Worm (Caenorhabditis elegans): Measurements from ENCODE around the gene T23B12.6.

T23B12.6 gene

ce11 chrV:8500348-8500747 lies 40.1 kb upstream of the T23B12.6 start (continued):
- peak; percentile 99 for TF ChIP-seq php-3 (GFP tag; IDR thresholded peaks at IDR 0.05)
- peak; percentile 100 for TF ChIP-seq egl-43 (GFP tag; IDR thresholded peaks at IDR 0.05)
- peak; percentile 97 for TF ChIP-seq nhr-102 (tag; optimal IDR thresholded peaks at IDR 0.05)
- peak; percentile 90 for TF ChIP-seq dve-1 (tag; optimal IDR thresholded peaks at IDR 0.05; ENCODE audit: insufficient read depth)
- TF ChIP-seq mxl-3 (GFP tag; optimal IDR thresholded peaks at IDR 0.05): peak; percentile 95
- peak; percentile 100 for TF ChIP-seq nhr-111 (GFP tag; optimal IDR thresholded peaks at IDR 0.05)
- no peak for TF ChIP-seq ztf-11 (tag; optimal IDR thresholded peaks at IDR 0.05)
- no peak for TF ChIP-seq lin-39 (tag; optimal IDR thresholded peaks at IDR 0.05)
- TF ChIP-seq arid-1 (GFP tag; conservative IDR thresholded peaks at IDR 0.05): peak; percentile 99
- TF ChIP-seq nhr-6 (tag; optimal IDR thresholded peaks at IDR 0.05): peak; percentile 82
- peak; percentile 88; the same call in 1 of the 2 replicates for TF ChIP-seq tag-97 (GFP tag; IDR thresholded peaks at IDR 0.05)
- TF ChIP-seq daf-8 (GFP tag; IDR thresholded peaks at IDR 0.05): peak; percentile 98
- TF ChIP-seq unc-39 (tag; optimal IDR thresholded peaks at IDR 0.05): no peak
- TF ChIP-seq hmg-1.1 (GFP tag; IDR thresholded peaks at IDR 0.05): peak; percentile 99
- TF ChIP-seq nhr-25 (tag; optimal IDR thresholded peaks at IDR 0.05; ENCODE audit: borderline replicate concordance, insufficient read depth): peak; percentile 30
- TF ChIP-seq Y5F2A.4 (GFP tag; optimal IDR thresholded peaks at IDR 0.05): peak; percentile 98
- peak; percentile 92 for TF ChIP-seq nhr-48 (tag; optimal IDR thresholded peaks at IDR 0.05)
- TF ChIP-seq F26F4.8 (GFP tag; conservative IDR thresholded peaks at IDR 0.05): peak; percentile 100
- peak; percentile 93 for TF ChIP-seq mep-1 (tag; optimal IDR thresholded peaks at IDR 0.05)
- no peak for TF ChIP-seq daf-12 (tag; optimal IDR thresholded peaks at IDR 0.05)
- peak; percentile 95 for TF ChIP-seq F10B5.3 (tag; optimal IDR thresholded peaks at IDR 0.05)
- TF ChIP-seq skn-1 (tag; optimal IDR thresholded peaks at IDR 0.05): no peak
- TF ChIP-seq R02D3.7 (tag; optimal IDR thresholded peaks at IDR 0.05): peak; percentile 72
- TF ChIP-seq set-16 (GFP tag; IDR thresholded peaks at IDR 0.05): no peak; the same call in 1 of the 2 replicates
- peak; percentile 96 for TF ChIP-seq rbr-2 (tag; optimal IDR thresholded peaks at IDR 0.05)
- TF ChIP-seq vab-7 (GFP tag; IDR thresholded peaks at IDR 0.05): peak; percentile 99
- TF ChIP-seq nhr-42 (GFP tag; IDR thresholded peaks at IDR 0.05): peak; percentile 98
- TF ChIP-seq mes-2 (tag; optimal IDR thresholded peaks at IDR 0.05; ENCODE audit: poor library complexity, severe bottlenecking): peak; percentile 96
- TF ChIP-seq nhr-237 (tag; optimal IDR thresholded peaks at IDR 0.05): no peak
- TF ChIP-seq nhr-77 (tag; optimal IDR thresholded peaks at IDR 0.05): peak; percentile 79
- TF ChIP-seq Y75B8A.6 (GFP tag; IDR thresholded peaks at IDR 0.05): peak; percentile 99
- peak; percentile 100 for TF ChIP-seq dmd-8 (GFP tag; IDR thresholded peaks at IDR 0.05)
- peak; percentile 97 for TF ChIP-seq spr-1 (tag; optimal IDR thresholded peaks at IDR 0.05)
- TF ChIP-seq nhr-11 (tag; optimal IDR thresholded peaks at IDR 0.05): peak; percentile 4
- peak; percentile 97 for TF ChIP-seq madf-9 (GFP tag; conservative IDR thresholded peaks at IDR 0.05)
- peak; percentile 100 for TF ChIP-seq lim-7 (GFP tag; IDR thresholded peaks at IDR 0.05)
- peak; percentile 97 for TF ChIP-seq D1046.2 (GFP tag; IDR thresholded peaks at IDR 0.05)
- peak; percentile 93 for TF ChIP-seq zfp-3 (GFP tag; conservative IDR thresholded peaks at IDR 0.05)
- TF ChIP-seq daf-16 (GFP tag; optimal IDR thresholded peaks at IDR 0.05): peak; percentile 96 to 98
- TF ChIP-seq daf-16 (tag; optimal IDR thresholded peaks at IDR 0.05): peak; percentile 84
- TF ChIP-seq ZK546.5 (tag; optimal IDR thresholded peaks at IDR 0.05): no peak
- TF ChIP-seq tra-1 (GFP tag; IDR thresholded peaks at IDR 0.05): peak; percentile 99
- peak; percentile 98 for TF ChIP-seq aha-1 (tag)
- TF ChIP-seq nhr-41 (GFP tag; IDR thresholded peaks at IDR 0.05): peak; percentile 100
- peak; percentile 72 to 86 for TF ChIP-seq lsy-2 (tag; optimal IDR thresholded peaks at IDR 0.05)
- peak; percentile 95 for TF ChIP-seq lin-38 (GFP tag; IDR thresholded peaks at IDR 0.05)
- peak; percentile 100 for TF ChIP-seq F44E2.7 (GFP tag; IDR thresholded peaks at IDR 0.05)
- TF ChIP-seq dmd-6 (GFP tag; IDR thresholded peaks at IDR 0.05): peak; percentile 92; the same call in 1 of the 2 replicates
- peak; percentile 74 for TF ChIP-seq ces-1 (GFP tag; optimal IDR thresholded peaks at IDR 0.05)
- TF ChIP-seq mdl-1 (tag; optimal IDR thresholded peaks at IDR 0.05): peak; percentile 8 to 59
- TF ChIP-seq unc-62 (GFP tag; optimal IDR thresholded peaks at IDR 0.05 in 1 of 2): no peak
- no peak for TF ChIP-seq unc-62 (tag; optimal IDR thresholded peaks at IDR 0.05)
